Worm (Caenorhabditis elegans) whole organism, midembryonic: ENCODE measurements around the gene str-118.

Source experiments
- T22C8.4 ChIP-seq: fragments of 200-800 bp; sonication (Bioruptor generic); IDR thresholded peaks from 2 replicates; pipeline ENCODE4 v1.3.6; 2022; ENCODE audit warnings: missing genetic modification characterization, missing compliant biosample characterization
- cog-1 ChIP-seq: sonication (generic microtip); optimal IDR thresholded peaks from 2 replicates; lab custom pipeline; 2016; ENCODE audit warnings: missing genetic modification characterization, missing compliant biosample characterization
- flt-1 ChIP-seq: fragments of 200-800 bp; sonication (Bioruptor generic); IDR thresholded peaks from 2 replicates; pipeline ENCODE4 v1.3.6; 2022; ENCODE audit warnings: missing genetic modification characterization, missing compliant biosample characterization
- klf-2 ChIP-seq: fragments of 200-800 bp; sonication (Bioruptor generic); conservative IDR thresholded peaks from 2 replicates; pipeline ENCODE4 v1.3.6; 2022; ENCODE audit warnings: missing genetic modification reagents, missing genetic modification characterization, missing compliant biosample characterization
- med-1 ChIP-seq: sonication (generic microtip); optimal IDR thresholded peaks from 2 replicates; lab custom pipeline; 2017; ENCODE audit warnings: missing genetic modification characterization, mild to moderate bottlenecking, missing compliant biosample characterization, antibody characterized with exemption, missing genetic modification reagents; ENCODE audit not compliant: insufficient read depth
- ref-1 ChIP-seq: fragments of 200-800 bp; sonication (Bioruptor generic); conservative IDR thresholded peaks from 2 replicates; pipeline ENCODE4 v1.3.6; 2022; ENCODE audit warnings: missing genetic modification reagents, missing genetic modification characterization, missing compliant biosample characterization
- tab-1 ChIP-seq: fragments of 200-800 bp; sonication (Bioruptor generic); IDR thresholded peaks from 2 replicates; pipeline ENCODE4 v1.3.6; 2022; ENCODE audit warnings: missing genetic modification characterization, missing compliant biosample characterization
- ztf-23 ChIP-seq: fragments of 200-800 bp; sonication (Bioruptor generic); IDR thresholded peaks from 2 replicates; pipeline ENCODE4 v1.3.6; 2022; ENCODE audit warnings: missing genetic modification reagents, missing genetic modification characterization, missing compliant biosample characterization
- ztf-29 ChIP-seq: fragments of 200-800 bp; sonication (Bioruptor generic); IDR thresholded peaks from 2 replicates; pipeline ENCODE4 v1.3.6; 2022; ENCODE audit warnings: missing genetic modification reagents, missing genetic modification characterization, missing compliant biosample characterization

The str-118 gene

DNA sequence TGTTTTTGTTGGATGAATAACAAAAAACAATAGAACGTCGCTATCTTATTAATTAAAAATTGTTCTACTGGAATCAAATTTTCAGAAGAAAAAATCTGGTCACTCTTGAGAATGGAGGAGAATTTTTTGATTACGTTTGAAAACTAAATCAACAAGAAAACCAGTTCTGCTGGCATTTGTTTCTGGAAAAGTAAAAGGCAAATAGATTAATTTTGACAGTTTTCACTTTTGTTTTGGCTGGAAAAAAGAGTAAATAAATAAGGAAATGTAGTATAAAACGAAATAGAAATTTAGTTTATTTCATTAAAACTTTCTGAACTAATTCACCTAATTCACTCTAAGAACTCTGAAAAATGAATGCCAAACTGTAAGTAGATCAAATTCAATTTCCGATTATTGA is 12.3 kb downstream of the str-118 start, which contains the start of gene fipr-13:
TSS of gene fipr-13 (plus strand) at position 301 of the 400 bp plus-strand sequence.
- TF ChIP-seq flt-1: no peak
- no peak for TF ChIP-seq cog-1 (tag; lab: Kevin White, UChicago)
- no peak for TF ChIP-seq klf-2 (GFP tag; lab: Robert Waterston, UW)
- TF ChIP-seq med-1 (GFP tag; lab: Kevin White, UChicago): no peak
- TF ChIP-seq ztf-29 (GFP tag; lab: Robert Waterston, UW): no peak
- TF ChIP-seq T22C8.4: no peak
- no peak for TF ChIP-seq ztf-23 (GFP tag; lab: Robert Waterston, UW)
- no peak for TF ChIP-seq tab-1 (GFP tag; lab: Robert Waterston, UW)
- no peak for TF ChIP-seq ref-1 (GFP tag; lab: Robert Waterston, UW)

- TF ChIP-seq klf-2 (GFP tag; lab: Robert Waterston, UW): no peak
- no peak for TF ChIP-seq tab-1 (GFP tag; lab: Robert Waterston, UW)
- TF ChIP-seq flt-1: no peak
- no peak for TF ChIP-seq ztf-23 (GFP tag; lab: Robert Waterston, UW)
- TF ChIP-seq cog-1 (tag; lab: Kevin White, UChicago): no peak
- no peak for TF ChIP-seq ztf-29 (GFP tag; lab: Robert Waterston, UW)
- TF ChIP-seq T22C8.4: no peak
- TF ChIP-seq med-1 (GFP tag; lab: Kevin White, UChicago): no peak
- TF ChIP-seq ref-1 (GFP tag; lab: Robert Waterston, UW): no peak
Measured at ce11 chrV:10065679-10066078, 13.7 kb downstream of the str-118 start.

DNA sequence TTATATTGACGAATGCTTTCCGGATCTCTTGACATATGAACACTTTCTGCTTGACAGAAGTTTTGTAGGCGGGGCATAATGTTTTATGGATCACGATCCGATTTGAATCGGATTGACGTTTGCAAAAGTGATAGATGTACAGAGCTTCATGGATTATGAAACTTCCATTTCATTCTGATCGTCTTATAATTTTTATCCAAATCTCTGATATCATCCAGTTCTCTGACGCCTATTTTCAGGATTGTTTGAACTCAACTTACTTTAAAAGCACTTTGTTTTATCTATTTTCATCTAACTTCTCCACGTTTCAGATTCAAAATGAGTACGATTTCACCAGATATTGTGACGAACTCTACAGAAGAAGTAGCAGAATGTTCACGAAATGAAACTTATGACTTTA is 14.8 kb downstream of the str-118 start, which contains the start of gene npr-39:
TSS of gene npr-39 (plus strand) at position 301 of the 400 bp plus-strand sequence.
- no peak for TF ChIP-seq klf-2 (GFP tag; lab: Robert Waterston, UW)
- TF ChIP-seq flt-1: no peak
- no peak for TF ChIP-seq ref-1 (GFP tag; lab: Robert Waterston, UW)
- TF ChIP-seq T22C8.4: no peak
- TF ChIP-seq ztf-29 (GFP tag; lab: Robert Waterston, UW): no peak
- TF ChIP-seq ztf-23 (GFP tag; lab: Robert Waterston, UW): no peak
- no peak for TF ChIP-seq cog-1 (tag; lab: Kevin White, UChicago)
- TF ChIP-seq tab-1 (GFP tag; lab: Robert Waterston, UW): no peak
- TF ChIP-seq med-1 (GFP tag; lab: Kevin White, UChicago): no peak

ce11 chrV:10070541-10070940 is 18.6 kb downstream of the str-118 start, which contains the start of gene nhr-192:
nhr-192 (minus strand) TSS chrV:10070641.
- no peak for TF ChIP-seq ztf-29 (GFP tag; lab: Robert Waterston, UW)
- no peak for TF ChIP-seq klf-2 (GFP tag; lab: Robert Waterston, UW)
- TF ChIP-seq ztf-23 (GFP tag; lab: Robert Waterston, UW): no peak
- TF ChIP-seq T22C8.4: no peak
- no peak for TF ChIP-seq flt-1
- TF ChIP-seq ref-1 (GFP tag; lab: Robert Waterston, UW): no peak
- no peak for TF ChIP-seq med-1 (GFP tag; lab: Kevin White, UChicago)
- no peak for TF ChIP-seq cog-1 (tag; lab: Kevin White, UChicago)
- no peak for TF ChIP-seq tab-1 (GFP tag; lab: Robert Waterston, UW)

DNA sequence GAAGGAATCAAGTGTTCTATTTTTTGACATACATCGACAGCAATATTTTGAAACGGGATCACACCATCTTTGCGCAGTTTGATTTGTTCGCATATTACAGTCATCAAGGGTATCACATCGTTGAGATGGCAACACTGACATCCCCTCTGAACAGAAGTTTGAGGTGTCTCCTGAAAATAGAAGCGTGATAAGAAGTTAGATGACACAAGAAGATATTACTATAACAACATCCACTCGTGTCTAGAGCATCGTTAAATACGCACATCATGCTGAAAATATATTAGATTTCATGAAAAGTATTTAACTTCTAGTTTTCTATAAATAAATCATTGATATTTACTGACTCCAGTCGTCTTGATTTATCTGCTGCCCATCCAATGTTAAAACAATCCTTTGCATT is 20.8 kb downstream of the str-118 start:
- TF ChIP-seq ref-1 (GFP tag; lab: Robert Waterston, UW) (no peak), med-1 (GFP tag; lab: Kevin White, UChicago) (no peak), T22C8.4 (no peak), klf-2 (GFP tag; lab: Robert Waterston, UW) (no peak), ztf-23 (GFP tag; lab: Robert Waterston, UW) (no peak), flt-1 (no peak), tab-1 (GFP tag; lab: Robert Waterston, UW) (no peak), ztf-29 (GFP tag; lab: Robert Waterston, UW) (no peak), cog-1 (tag; lab: Kevin White, UChicago) (no peak)

ce11 chrV:10073793-10074192 is 21.8 kb downstream of the str-118 start, which contains the start of gene F57A8.6:
F57A8.6 (minus strand) TSS chrV:10073893.
- TF ChIP-seq ztf-23 (GFP tag; lab: Robert Waterston, UW): no peak
- TF ChIP-seq klf-2 (GFP tag; lab: Robert Waterston, UW): no peak
- no peak for TF ChIP-seq cog-1 (tag; lab: Kevin White, UChicago)
- no peak for TF ChIP-seq flt-1
- TF ChIP-seq ref-1 (GFP tag; lab: Robert Waterston, UW): no peak
- TF ChIP-seq ztf-29 (GFP tag; lab: Robert Waterston, UW): no peak
- TF ChIP-seq T22C8.4: no peak
- TF ChIP-seq med-1 (GFP tag; lab: Kevin White, UChicago): no peak
- TF ChIP-seq tab-1 (GFP tag; lab: Robert Waterston, UW): no peak

ce11 chrV:10075441-10075840 is 23.5 kb downstream of the str-118 start, which contains the start of gene F57A8.7:
F57A8.7 (plus strand) TSS chrV:10075741.
- no peak for TF ChIP-seq klf-2 (GFP tag; lab: Robert Waterston, UW)
- no peak for TF ChIP-seq tab-1 (GFP tag; lab: Robert Waterston, UW)
- no peak for TF ChIP-seq ref-1 (GFP tag; lab: Robert Waterston, UW)
- TF ChIP-seq ztf-29 (GFP tag; lab: Robert Waterston, UW): no peak
- TF ChIP-seq med-1 (GFP tag; lab: Kevin White, UChicago): no peak
- TF ChIP-seq cog-1 (tag; lab: Kevin White, UChicago): no peak
- no peak for TF ChIP-seq T22C8.4
- TF ChIP-seq flt-1: no peak
- no peak for TF ChIP-seq ztf-23 (GFP tag; lab: Robert Waterston, UW)

- TF ChIP-seq med-1 (GFP tag; lab: Kevin White, UChicago) (no peak), klf-2 (GFP tag; lab: Robert Waterston, UW) (no peak), cog-1 (tag; lab: Kevin White, UChicago) (no peak), T22C8.4 (no peak), ref-1 (GFP tag; lab: Robert Waterston, UW) (no peak), ztf-29 (GFP tag; lab: Robert Waterston, UW) (no peak), tab-1 (GFP tag; lab: Robert Waterston, UW) (no peak), ztf-23 (GFP tag; lab: Robert Waterston, UW) (no peak), flt-1 (no peak)
Measured at ce11 chrV:10078244-10078643, 26.3 kb downstream of the str-118 start, which contains the start of gene R04B5.1. R04B5.1 (minus strand) TSS chrV:10078344.

DNA sequence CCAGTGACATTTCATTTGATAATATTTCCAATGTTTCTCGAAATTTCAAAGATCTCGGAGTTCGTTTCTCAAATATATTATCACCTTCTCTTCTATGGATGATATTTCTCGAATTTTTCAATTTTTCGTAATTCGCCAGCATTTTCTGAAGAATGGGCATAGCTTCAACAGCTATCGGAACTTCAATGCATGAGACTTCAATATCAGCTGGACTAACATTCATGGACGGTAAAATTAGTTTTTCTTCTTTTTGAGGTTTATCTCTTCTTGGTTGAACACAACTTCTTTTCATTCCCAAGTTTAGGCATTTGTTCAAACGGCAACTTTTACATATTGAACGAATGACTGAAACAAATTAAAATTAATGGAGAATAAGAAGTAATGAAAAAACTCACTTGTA is 28.9 kb downstream of the str-118 start:
- TF ChIP-seq cog-1 (tag; lab: Kevin White, UChicago) (no peak), med-1 (GFP tag; lab: Kevin White, UChicago) (no peak), T22C8.4 (no peak), ztf-23 (GFP tag; lab: Robert Waterston, UW) (no peak), ref-1 (GFP tag; lab: Robert Waterston, UW) (no peak), ztf-29 (GFP tag; lab: Robert Waterston, UW) (no peak), flt-1 (no peak), tab-1 (GFP tag; lab: Robert Waterston, UW) (no peak), klf-2 (GFP tag; lab: Robert Waterston, UW) (no peak)
